Worm (Caenorhabditis elegans) whole organism, L4/young adult: ENCODE measurements around the gene T12A7.10.

Source experiments
- W03F9.2 ChIP-seq: fragments of 150-350 bp; optimal IDR thresholded peaks from 2 replicates; lab custom pipeline; 2014; ENCODE audit warnings: missing biosample characterization, missing genetic modification characterization
- dao-5 ChIP-seq: sonication (generic microtip); optimal IDR thresholded peaks from 2 replicates; lab custom pipeline; 2016; ENCODE audit warnings: missing genotype, missing genetic modification characterization, moderate library complexity, missing compliant biosample characterization
- him-1 ChIP-seq: sonication (generic microtip); optimal IDR thresholded peaks from 2 replicates; lab custom pipeline; 2016; ENCODE audit warnings: missing genotype, missing genetic modification reagents, missing genetic modification characterization, missing compliant biosample characterization

DNA sequence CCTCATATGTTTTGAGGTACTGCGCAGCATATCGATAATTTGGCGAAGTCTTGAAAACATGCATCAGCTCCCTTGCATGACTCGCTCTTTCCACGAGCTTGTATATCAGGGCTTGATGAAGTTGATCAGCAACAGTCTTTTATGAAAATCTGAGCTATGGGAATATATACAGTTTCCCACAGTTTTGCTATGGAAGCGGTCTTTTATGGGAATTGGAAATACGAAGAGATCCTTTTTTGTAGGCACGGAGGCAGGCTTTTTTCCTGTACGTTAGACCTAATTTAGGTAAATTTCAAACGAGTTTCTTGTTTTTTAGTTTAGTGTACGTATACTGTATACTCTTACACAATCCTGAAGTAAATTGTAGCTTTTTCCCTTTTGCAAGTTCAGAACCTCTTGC lies 1.0 kb upstream of the T12A7.10 start, which contains the start of gene T12A7.9:
- no peak for TF ChIP-seq W03F9.2 (tag; lab: Kevin White, UChicago)
- TF ChIP-seq him-1 (tag; lab: Kevin White, UChicago): peak; percentile 77
- no peak for TF ChIP-seq dao-5
